Fruit fly (Drosophila melanogaster) whole organism, embryonic: Measurements from ENCODE around the gene CG43355.

Experiments
- CG10209 ChIP-seq: fragments of 200-800 bp; sonication (Bioruptor generic); optimal IDR thresholded peaks from 3 replicates; lab custom pipeline; 2017; ENCODE audit warnings: missing biosample characterization, mild to moderate bottlenecking, missing genetic modification characterization, missing genetic modification reagents
- CG10267 ChIP-seq: fragments of 200-800 bp; sonication (Bioruptor generic); optimal IDR thresholded peaks from 2 replicates; lab custom pipeline; 2018; ENCODE audit warnings: missing biosample characterization, mild to moderate bottlenecking, missing genetic modification characterization, moderate library complexity
- CG10565 ChIP-seq: fragments of 200-800 bp; sonication (Bioruptor generic); optimal IDR thresholded peaks from 3 replicates; lab custom pipeline; 2016; ENCODE audit warnings: missing biosample characterization, mild to moderate bottlenecking, missing genetic modification characterization
- CG10979 ChIP-seq: fragments of 200-800 bp; sonication (Bioruptor generic); optimal IDR thresholded peaks from 2 replicates; lab custom pipeline; 2018; ENCODE audit warnings: missing biosample characterization, mild to moderate bottlenecking, missing genetic modification characterization, moderate library complexity
- CG11093 ChIP-seq: fragments of 200-800 bp; sonication (Bioruptor generic); IDR thresholded peaks from 3 replicates; pipeline ENCODE4 v1.3.6; 2022; ENCODE audit warnings: missing biosample characterization, missing genetic modification characterization
- CG11723 ChIP-seq: fragments of 200-800 bp; sonication (Bioruptor generic); optimal IDR thresholded peaks from 2 replicates; lab custom pipeline; 2017; ENCODE audit warnings: missing biosample characterization, mild to moderate bottlenecking, missing genetic modification characterization
- CG12071 ChIP-seq: fragments of 200-800 bp; sonication (Bioruptor generic); optimal IDR thresholded peaks from 3 replicates; lab custom pipeline; 2018; ENCODE audit warnings: missing biosample characterization, mild to moderate bottlenecking, missing genetic modification characterization
- CG14441 ChIP-seq: fragments of 200-800 bp; sonication (Bioruptor generic); IDR thresholded peaks from 2 replicates; pipeline ENCODE4 v1.3.6; 2022; ENCODE audit warnings: missing biosample characterization, missing genetic modification characterization
- CG14710 ChIP-seq: fragments of 200-800 bp; sonication (Bioruptor generic); optimal IDR thresholded peaks from 3 replicates; lab custom pipeline; 2019; ENCODE audit warnings: missing biosample characterization, mild to moderate bottlenecking, missing genetic modification characterization, moderate library complexity
- CG15601 ChIP-seq: fragments of 200-800 bp; sonication (Bioruptor generic); optimal IDR thresholded peaks from 3 replicates; lab custom pipeline; 2019; ENCODE audit warnings: missing biosample characterization, mild to moderate bottlenecking, missing genetic modification characterization, moderate library complexity
- CG17328 ChIP-seq: fragments of 200-800 bp; sonication (Bioruptor generic); IDR thresholded peaks from 2 replicates; pipeline ENCODE4 v1.3.6; 2022; ENCODE audit warnings: missing biosample characterization, missing genetic modification characterization
- CG2120 ChIP-seq: fragments of 200-800 bp; sonication (Bioruptor generic); optimal IDR thresholded peaks from 3 replicates; lab custom pipeline; 2016; ENCODE audit warnings: missing biosample characterization, missing genetic modification characterization
- CG30431 ChIP-seq: fragments of 200-800 bp; sonication (Bioruptor generic); optimal IDR thresholded peaks from 2 replicates; lab custom pipeline; 2017; ENCODE audit warnings: missing biosample characterization, missing genetic modification characterization
- CG3163 ChIP-seq: fragments of 200-800 bp; sonication (Bioruptor generic); optimal IDR thresholded peaks from 3 replicates; lab custom pipeline; 2016; ENCODE audit warnings: missing biosample characterization, missing genetic modification characterization
- CG42726 ChIP-seq: fragments of 200-800 bp; sonication (Bioruptor generic); IDR thresholded peaks from 2 replicates; pipeline ENCODE4 v1.3.6; 2022; ENCODE audit warnings: missing biosample characterization, missing genetic modification characterization; ENCODE audit not compliant: partially characterized antibody
- CG4282 ChIP-seq: fragments of 200-800 bp; sonication (Bioruptor generic); optimal IDR thresholded peaks from 2 replicates; lab custom pipeline; 2016; ENCODE audit warnings: missing biosample characterization, missing genetic modification characterization
- CG4360 ChIP-seq: fragments of 200-800 bp; sonication (Bioruptor generic); IDR thresholded peaks from 2 replicates; pipeline ENCODE4 v1.3.6; 2022; ENCODE audit warnings: missing biosample characterization, missing genetic modification characterization
- CG4617 ChIP-seq: fragments of 200-800 bp; sonication (Bioruptor generic); optimal IDR thresholded peaks from 3 replicates; lab custom pipeline; 2016; ENCODE audit warnings: missing biosample characterization, missing genetic modification characterization, borderline replicate concordance
- CG8765 ChIP-seq: fragments of 200-800 bp; sonication (Bioruptor generic); IDR thresholded peaks from 2 replicates; pipeline ENCODE4 v1.3.6; 2022; ENCODE audit warnings: missing biosample characterization, missing genetic modification characterization
- Dref ChIP-seq: fragments of 200-800 bp; sonication (Bioruptor generic); IDR thresholded peaks from 2 replicates; pipeline ENCODE4 v1.3.6; 2022; ENCODE audit warnings: missing biosample characterization, missing genetic modification characterization
- Gsc ChIP-seq: fragments of 200-800 bp; sonication (Bioruptor generic); IDR thresholded peaks from 2 replicates; pipeline ENCODE4 v1.3.6; 2022; ENCODE audit warnings: missing biosample characterization, missing genetic modification characterization
- HLH54F ChIP-seq: fragments of 200-800 bp; sonication (Bioruptor generic); optimal IDR thresholded peaks from 3 replicates; lab custom pipeline; 2016; ENCODE audit warnings: missing biosample characterization, missing genetic modification characterization
- Hr51 ChIP-seq, 2 experiments: fragments of 200-800 bp; sonication (Bioruptor generic); optimal IDR thresholded peaks; 2 replicates in 1 of 2; 3 replicates in 1 of 2; lab custom pipeline; 2016 to 2018; ENCODE audit warnings: missing biosample characterization in 2 of 2, missing genetic modification characterization in 2 of 2, mild to moderate bottlenecking in 1 of 2, moderate library complexity in 1 of 2
- MTF-1 ChIP-seq: fragments of 200-800 bp; sonication (Bioruptor generic); optimal IDR thresholded peaks from 2 replicates; lab custom pipeline; 2018; ENCODE audit warnings: missing biosample characterization, mild to moderate bottlenecking, missing genetic modification characterization, borderline replicate concordance
- Neu2 ChIP-seq: fragments of 200-800 bp; sonication (Bioruptor generic); optimal IDR thresholded peaks from 3 replicates; lab custom pipeline; 2016; ENCODE audit warnings: missing biosample characterization, missing genetic modification characterization, borderline replicate concordance
- Nf-YB ChIP-seq: fragments of 200-800 bp; sonication (Bioruptor generic); optimal IDR thresholded peaks from 3 replicates; lab custom pipeline; 2019; ENCODE audit warnings: missing biosample characterization, mild to moderate bottlenecking, missing genetic modification characterization, moderate library complexity
- Usf ChIP-seq: fragments of 200-800 bp; sonication (Bioruptor generic); optimal IDR thresholded peaks from 2 replicates; lab custom pipeline; 2017; ENCODE audit warnings: missing genotype, missing biosample characterization, missing genetic modification characterization
- ac ChIP-seq: fragments of 200-800 bp; sonication (Bioruptor generic); optimal IDR thresholded peaks from 3 replicates; lab custom pipeline; 2017; ENCODE audit warnings: missing biosample characterization, mild to moderate bottlenecking, missing genetic modification characterization
- cato ChIP-seq: fragments of 200-800 bp; sonication (Bioruptor generic); optimal IDR thresholded peaks from 2 replicates; lab custom pipeline; 2016; ENCODE audit warnings: missing biosample characterization, missing genetic modification characterization, borderline replicate concordance
- ci ChIP-seq: fragments of 200-800 bp; sonication (Bioruptor generic); IDR thresholded peaks from 3 replicates; pipeline ENCODE4 v1.3.6; 2022; ENCODE audit warnings: missing biosample characterization, missing genetic modification characterization
- dan ChIP-seq: fragments of 200-800 bp; sonication (Bioruptor generic); IDR thresholded peaks from 2 replicates; pipeline ENCODE4 v1.3.6; 2022; ENCODE audit warnings: missing biosample characterization, missing genetic modification characterization
- fd96Cb ChIP-seq: fragments of 200-800 bp; sonication (Bioruptor generic); optimal IDR thresholded peaks from 2 replicates; lab custom pipeline; 2018; ENCODE audit warnings: missing biosample characterization, mild to moderate bottlenecking, missing genetic modification characterization, moderate library complexity
- gcm ChIP-seq: fragments of 200-800 bp; sonication (Bioruptor generic); optimal IDR thresholded peaks from 2 replicates; lab custom pipeline; 2019; ENCODE audit warnings: missing biosample characterization, mild to moderate bottlenecking, missing genetic modification characterization, moderate library complexity
- ind ChIP-seq: fragments of 200-800 bp; sonication (Bioruptor generic); optimal IDR thresholded peaks from 3 replicates; lab custom pipeline; 2016; ENCODE audit warnings: missing biosample characterization, missing genetic modification characterization
- jumu ChIP-seq: fragments of 200-800 bp; sonication (Bioruptor generic); optimal IDR thresholded peaks from 3 replicates; lab custom pipeline; 2016; ENCODE audit warnings: missing biosample characterization, missing genetic modification characterization
- kay ChIP-seq: fragments of 200-800 bp; sonication (Bioruptor generic); optimal IDR thresholded peaks from 2 replicates; lab custom pipeline; 2016; ENCODE audit warnings: missing biosample characterization, missing genetic modification characterization
- odd ChIP-seq: fragments of 200-800 bp; sonication (Bioruptor generic); optimal IDR thresholded peaks from 2 replicates; lab custom pipeline; 2017; ENCODE audit warnings: missing biosample characterization, mild to moderate bottlenecking, missing genetic modification characterization
- pan ChIP-seq, 4 experiments: fragments of >200 bp in 3 of 4; fragments of 200-800 bp in 1 of 4; sonication (Bioruptor generic) in 1 of 4; optimal IDR thresholded peaks in 3 of 4; IDR thresholded peaks in 1 of 4; 2 replicates each; pipeline versions ENCODE4 v1.3.6 to Lab custom; 2017 to 2022; ENCODE audit warnings: missing biosample characterization in 2 of 4, missing genetic modification characterization in 2 of 4, mixed read lengths in 1 of 4
- peb ChIP-seq: fragments of 200-800 bp; sonication (Bioruptor generic); IDR thresholded peaks from 2 replicates; pipeline ENCODE4 v1.3.6; 2022; ENCODE audit warnings: missing biosample characterization, missing genetic modification characterization
- psq ChIP-seq: fragments of 200-800 bp; sonication (Bioruptor generic); optimal IDR thresholded peaks from 2 replicates; lab custom pipeline; 2017; ENCODE audit warnings: missing biosample characterization, missing genetic modification characterization
- pum ChIP-seq: fragments of 200-800 bp; sonication (Bioruptor generic); optimal IDR thresholded peaks from 2 replicates; lab custom pipeline; 2016; ENCODE audit warnings: missing biosample characterization, missing genetic modification characterization
- run ChIP-seq: fragments of 200-800 bp; sonication (Bioruptor generic); optimal IDR thresholded peaks from 3 replicates; lab custom pipeline; 2018; ENCODE audit warnings: missing biosample characterization, mild to moderate bottlenecking, missing genetic modification characterization
- slbo ChIP-seq: fragments of 200-800 bp; sonication (Bioruptor generic); IDR thresholded peaks from 2 replicates; pipeline ENCODE4 v1.3.6; 2022; ENCODE audit warnings: missing biosample characterization, missing genetic modification characterization
- tup ChIP-seq: fragments of 200-800 bp; sonication (Bioruptor generic); optimal IDR thresholded peaks from 2 replicates; lab custom pipeline; 2016; ENCODE audit warnings: missing biosample characterization, mild to moderate bottlenecking, missing genetic modification characterization, moderate library complexity
- unpg ChIP-seq: fragments of 200-800 bp; sonication (Bioruptor generic); optimal IDR thresholded peaks from 3 replicates; lab custom pipeline; 2018; ENCODE audit warnings: missing biosample characterization, mild to moderate bottlenecking, missing genetic modification characterization, moderate library complexity
- usp ChIP-seq: fragments of >200 bp; optimal IDR thresholded peaks from 2 replicates; lab custom pipeline; 2017; ENCODE audit warnings: missing biosample characterization, missing genetic modification characterization
- wor ChIP-seq: fragments of 200-800 bp; sonication (Bioruptor generic); IDR thresholded peaks from 2 replicates; pipeline ENCODE4 v1.3.6; 2022; ENCODE audit warnings: missing biosample characterization, missing genetic modification characterization
- zen2 ChIP-seq: fragments of 200-800 bp; sonication (Bioruptor generic); IDR thresholded peaks from 3 replicates; pipeline ENCODE4 v1.3.6; 2022; ENCODE audit warnings: missing biosample characterization, missing genetic modification characterization; ENCODE audit not compliant: partially characterized antibody

The CG43355 gene

DNA sequence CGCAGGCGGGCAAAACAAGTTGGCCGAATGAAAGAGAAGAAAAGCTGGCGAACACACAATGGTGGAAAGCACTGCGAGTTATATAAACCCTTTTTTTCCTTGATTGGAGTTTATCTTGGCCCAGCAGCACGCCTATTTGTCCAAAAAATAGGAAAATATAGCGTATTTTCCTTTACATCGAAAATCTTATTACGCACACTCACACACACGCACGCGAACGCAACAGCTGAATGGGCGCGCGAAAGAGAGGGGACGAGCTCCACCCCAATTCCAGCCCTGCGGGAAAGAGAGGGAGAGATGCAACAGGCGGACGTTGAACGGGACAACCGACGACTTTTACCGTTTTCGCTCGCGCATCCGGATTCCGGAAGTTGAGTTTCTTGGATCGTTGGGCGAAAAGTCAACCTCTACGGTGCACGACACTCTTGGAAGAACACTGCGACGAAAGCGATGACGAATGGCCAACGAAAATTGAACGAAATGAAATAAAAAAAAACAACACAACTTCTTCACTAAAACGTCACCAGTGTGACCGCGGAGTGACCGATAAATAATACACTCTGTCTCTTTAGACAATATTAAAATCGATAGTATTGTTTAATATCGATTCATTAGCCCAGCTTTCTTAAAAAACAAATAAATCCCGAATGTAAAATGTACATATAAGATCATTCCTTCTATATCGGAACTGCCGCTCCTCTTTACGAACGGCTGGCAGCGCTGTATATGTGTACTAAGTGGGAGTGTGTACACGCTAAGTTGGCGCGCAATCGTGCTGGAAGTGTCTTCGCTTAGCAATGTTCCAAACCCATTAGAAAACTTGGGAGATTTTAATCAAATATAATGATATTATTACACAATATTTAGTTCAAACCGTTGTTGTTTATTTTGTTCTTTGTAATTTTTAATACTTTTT lies 32.3 kb downstream of the CG43355 start, which contains the start of the genes Dlg5 and CG4970 (continued):
- TF ChIP-seq CG8765 (GFP tag; lab: Robert Waterston, UW), result no peak
- 0 out of 2 replicates have a peak, but pooled peaks have one; percentile 13 for TF ChIP-seq CG42726 (GFP tag; lab: Robert Waterston, UW)
- TF ChIP-seq CG17328 (GFP tag; lab: Robert Waterston, UW), result no peak
- TF ChIP-seq CG10565 (GFP tag; lab: Kevin White, UChicago), result no peak
- no peak for TF ChIP-seq gcm (GFP tag; lab: Kevin White, UChicago)
- TF ChIP-seq ac (GFP tag; lab: Kevin White, UChicago), result no peak
- peak; percentile 2 for TF ChIP-seq jumu (GFP tag; lab: Kevin White, UChicago)
- TF ChIP-seq peb (GFP tag; lab: Robert Waterston, UW), result no peak
- TF ChIP-seq CG4617, result peak; percentile 33
- no peak for TF ChIP-seq CG14441
- no peak for TF ChIP-seq dan
- TF ChIP-seq Neu2 (GFP tag; lab: Kevin White, UChicago), result no peak
- TF ChIP-seq usp (GFP tag; lab: Kevin White, UChicago), result no peak
- TF ChIP-seq CG14710 (tag; lab: Kevin White, UChicago), result peak; percentile 69
- TF ChIP-seq odd (GFP tag; lab: Kevin White, UChicago), result no peak
- TF ChIP-seq CG4360 (GFP tag; lab: Robert Waterston, UW), result 0 out of 2 replicates have a peak, but pooled peaks have one; percentile 16
- TF ChIP-seq Hr51 (GFP tag; optimal IDR thresholded peaks at IDR 0.05; lab: Kevin White, UChicago), result no peak
- TF ChIP-seq kay (GFP tag; lab: Kevin White, UChicago), result no peak
- TF ChIP-seq CG11093 (GFP tag; lab: Robert Waterston, UW), result no peak
- peak; percentile 61 for TF ChIP-seq CG10267 (tag; lab: Kevin White, UChicago)
- peak; percentile 89 for TF ChIP-seq Nf-YB (GFP tag; lab: Kevin White, UChicago)
- no peak for TF ChIP-seq unpg (GFP tag; lab: Kevin White, UChicago)
- TF ChIP-seq zen2 (GFP tag; lab: Robert Waterston, UW), result no peak; the same call in 2 of the 3 replicates
- TF ChIP-seq CG10209, result no peak
- no peak for TF ChIP-seq psq (GFP tag; lab: Kevin White, UChicago)
- no peak for TF ChIP-seq CG2120 (GFP tag; lab: Kevin White, UChicago)
- no peak for TF ChIP-seq Gsc
- TF ChIP-seq pum (GFP tag; lab: Kevin White, UChicago), result no peak
- TF ChIP-seq pan (optimal IDR thresholded peaks at IDR 0.05; lab: Kevin White, UChicago), result no peak
- TF ChIP-seq pan (GFP tag; optimal IDR thresholded peaks at IDR 0.05 in 1 of 2, IDR thresholded peaks at IDR 0.05 in 1 of 2), result no peak
- no peak for TF ChIP-seq CG30431 (GFP tag; lab: Kevin White, UChicago)
- TF ChIP-seq run (tag; lab: Kevin White, UChicago), result no peak
- no peak for TF ChIP-seq CG10979 (tag; lab: Kevin White, UChicago)
- TF ChIP-seq ci (GFP tag; lab: Robert Waterston, UW), result peak; percentile 45; the same call in 1 of the 3 replicates
- no peak for TF ChIP-seq Usf (GFP tag; lab: Kevin White, UChicago)
- peak; percentile 71 for TF ChIP-seq Dref (GFP tag; lab: Robert Waterston, UW)
- no peak for TF ChIP-seq CG15601 (tag; lab: Kevin White, UChicago)
- no peak for TF ChIP-seq CG3163 (GFP tag; lab: Kevin White, UChicago)
- TF ChIP-seq HLH54F (GFP tag; lab: Kevin White, UChicago), result no peak
- no peak for TF ChIP-seq cato (GFP tag; lab: Kevin White, UChicago)
- no peak for TF ChIP-seq CG11723 (GFP tag; lab: Kevin White, UChicago)
- no peak for TF ChIP-seq tup (GFP tag; lab: Kevin White, UChicago)
- TF ChIP-seq ind, result no peak
- TF ChIP-seq CG4282 (GFP tag; lab: Kevin White, UChicago), result no peak
- no peak for TF ChIP-seq CG12071 (GFP tag; lab: Kevin White, UChicago)
- no peak for TF ChIP-seq wor (GFP tag; lab: Robert Waterston, UW)
- TF ChIP-seq fd96Cb (tag; lab: Kevin White, UChicago), result no peak
- TF ChIP-seq MTF-1, result no peak
- TF ChIP-seq slbo (GFP tag; lab: Robert Waterston, UW), result no peak; the same call in 1 of the 2 replicates
